Worm (Caenorhabditis elegans): ENCODE results near the gene mpz-5.

- no peak for TF ChIP-seq pqm-1 (tag; optimal IDR thresholded peaks at IDR 0.05)
- no peak for TF ChIP-seq zag-1 (tag; optimal IDR thresholded peaks at IDR 0.05)
- no peak for TF ChIP-seq jun-1 (tag; optimal IDR thresholded peaks at IDR 0.05)
- no peak for TF ChIP-seq snpc-4 (tag; optimal IDR thresholded peaks at IDR 0.05)
- no peak for TF ChIP-seq ztf-11 (tag; optimal IDR thresholded peaks at IDR 0.05)
- TF ChIP-seq nhr-12 (tag; optimal IDR thresholded peaks at IDR 0.05), result no peak
- TF ChIP-seq pha-4 (tag; optimal IDR thresholded peaks at IDR 0.05), result no peak
- no peak for TF ChIP-seq ztf-4 (tag; optimal IDR thresholded peaks at IDR 0.05)
- TF ChIP-seq unc-39 (tag; optimal IDR thresholded peaks at IDR 0.05), result no peak
These were observed 48.6 kb upstream of the mpz-5 start for ce11 chrIV:10422230-10422629.
